Worm (Caenorhabditis elegans): ENCODE data around the gene D1025.1.
A peak's percentile ranks its signal among the peaks of the same experiment; 100 is the strongest.
"Not testable (repeated sequence)": the region's sequence is repeated elsewhere in the genome, so short reads cannot be mapped to it uniquely, and the experiment has no call there.

The D1025.1 gene

ce11 chrX:14527559-14527958 lies 7.0 kb downstream of the D1025.1 start, which contains the start of gene nspc-18:
TSS of gene nspc-18 (minus strand) at chrX:14527659.
- no peak for TF ChIP-seq skn-1 (tag; optimal IDR thresholded peaks at IDR 0.05)
- no peak for TF ChIP-seq lin-13 (GFP tag; optimal IDR thresholded peaks at IDR 0.05)
- TF ChIP-seq nhr-237 (tag; optimal IDR thresholded peaks at IDR 0.05) = no peak

- not testable (repeated sequence) for TF ChIP-seq dmd-4, elt-1, lin-11 (tag; optimal IDR thresholded peaks at IDR 0.05)
These were observed 7.8 kb downstream of the D1025.1 start, which contains the start of gene nspc-19 for ce11 chrX:14528399-14528798. TSS of gene nspc-19 (plus strand) at chrX:14528699.

- TF ChIP-seq dmd-4 (tag; optimal IDR thresholded peaks at IDR 0.05) (no peak), ZK546.5 (tag; optimal IDR thresholded peaks at IDR 0.05) (no peak), Y55F3AM.14 (GFP tag; optimal IDR thresholded peaks at IDR 0.05) (no peak), elt-1 (tag; optimal IDR thresholded peaks at IDR 0.05) (no peak), mab-5 (tag; optimal IDR thresholded peaks at IDR 0.05) (no peak), lin-13 (GFP tag; optimal IDR thresholded peaks at IDR 0.05) (no peak), nhr-23 (tag; optimal IDR thresholded peaks at IDR 0.05) (no peak), ceh-82 (tag; optimal IDR thresholded peaks at IDR 0.05) (no peak), nhr-129 (tag; optimal IDR thresholded peaks at IDR 0.05) (no peak), skn-1 (tag; optimal IDR thresholded peaks at IDR 0.05) (no peak), R02D3.7 (tag; optimal IDR thresholded peaks at IDR 0.05) (no peak), nhr-237 (tag; optimal IDR thresholded peaks at IDR 0.05) (no peak), peb-1 (tag; optimal IDR thresholded peaks at IDR 0.05) (no peak), nhr-21 (tag; optimal IDR thresholded peaks at IDR 0.05) (no peak), unc-39 (tag; optimal IDR thresholded peaks at IDR 0.05) (no peak)
These were observed 9.5 kb downstream of the D1025.1 start, which contains the start of gene nspc-20 for ce11 chrX:14530107-14530506. TSS of gene nspc-20 (minus strand) at chrX:14530207.

- no peak for TF ChIP-seq nhr-23 (tag; optimal IDR thresholded peaks at IDR 0.05)
- TF ChIP-seq sem-4 (tag; optimal IDR thresholded peaks at IDR 0.05) = no peak
- no peak for TF ChIP-seq lin-11 (tag; optimal IDR thresholded peaks at IDR 0.05)
These were observed 13.6 kb downstream of the D1025.1 start, which contains the start of gene T24C2.5 for ce11 chrX:14534117-14534516. TSS of gene T24C2.5 (plus strand) at chrX:14534417.

- TF ChIP-seq ztf-4 (tag; optimal IDR thresholded peaks at IDR 0.05) = no peak
- no peak for TF ChIP-seq nhr-237 (tag; optimal IDR thresholded peaks at IDR 0.05)
- no peak for TF ChIP-seq skn-1 (tag; optimal IDR thresholded peaks at IDR 0.05)
- peak; percentile 29 for TF ChIP-seq sma-9 (GFP tag; optimal IDR thresholded peaks at IDR 0.05)
- no peak for TF ChIP-seq sma-9 (tag; optimal IDR thresholded peaks at IDR 0.05)
These were observed 14.0 kb downstream of the D1025.1 start for ce11 chrX:14534596-14534995.

- TF ChIP-seq mdl-1 (tag; optimal IDR thresholded peaks at IDR 0.05) = no peak
- no peak for TF ChIP-seq nhr-23 (tag; optimal IDR thresholded peaks at IDR 0.05)
- no peak for TF ChIP-seq ztf-1 (GFP tag; conservative IDR thresholded peaks at IDR 0.05)
- no peak for TF ChIP-seq nhr-21 (tag; optimal IDR thresholded peaks at IDR 0.05)
- no peak for TF ChIP-seq ceh-82 (tag; optimal IDR thresholded peaks at IDR 0.05)
- no peak for TF ChIP-seq elt-3 (tag; optimal IDR thresholded peaks at IDR 0.05)
- no peak for TF ChIP-seq lsy-2 (tag; optimal IDR thresholded peaks at IDR 0.05)
- no peak for TF ChIP-seq C34F6.9 (tag; optimal IDR thresholded peaks at IDR 0.05)
- no peak for TF ChIP-seq gmeb-1 (tag; optimal IDR thresholded peaks at IDR 0.05)
- TF ChIP-seq sma-9 (GFP tag; optimal IDR thresholded peaks at IDR 0.05) = no peak
- TF ChIP-seq sma-9 (tag; optimal IDR thresholded peaks at IDR 0.05) = no peak
- TF ChIP-seq nhr-11 (tag; optimal IDR thresholded peaks at IDR 0.05) = no peak
- TF ChIP-seq ztf-4 (tag; optimal IDR thresholded peaks at IDR 0.05) = no peak
- TF ChIP-seq crh-2 (tag; optimal IDR thresholded peaks at IDR 0.05) = no peak
- TF ChIP-seq unc-62 (GFP tag; optimal IDR thresholded peaks at IDR 0.05) = no peak
- TF ChIP-seq nhr-25 (tag; optimal IDR thresholded peaks at IDR 0.05) = no peak
- TF ChIP-seq unc-39 (tag; optimal IDR thresholded peaks at IDR 0.05) = no peak
- TF ChIP-seq egl-27 (tag; optimal IDR thresholded peaks at IDR 0.05) = no peak
- no peak for TF ChIP-seq fos-1 (tag; optimal IDR thresholded peaks at IDR 0.05)
These were observed 15.3 kb downstream of the D1025.1 start for ce11 chrX:14535913-14536312.

Data from whole organism, L2 larva.